Worm (Caenorhabditis elegans) whole organism, early embryonic: ENCODE data around the gene ceh-27.

Experiments
- F13C5.2 ChIP-seq: sonication (generic microtip); optimal IDR thresholded peaks from 2 replicates; lab custom pipeline; 2017; ENCODE audit warnings: mild to moderate bottlenecking, missing genetic modification characterization, inconsistent platforms, missing compliant biosample characterization
- ama-1 ChIP-seq: fragments of 150-350 bp; optimal IDR thresholded peaks from 2 replicates; lab custom pipeline; 2014
- ceh-13 ChIP-seq: fragments of 200-800 bp; sonication (Bioruptor generic); optimal IDR thresholded peaks from 2 replicates; lab custom pipeline; 2018; ENCODE audit warnings: mild to moderate bottlenecking, missing genetic modification characterization, missing compliant biosample characterization
- flt-1 ChIP-seq: fragments of 200-800 bp; sonication (Bioruptor generic); IDR thresholded peaks from 2 replicates; pipeline ENCODE4 v1.3.6; 2022; ENCODE audit warnings: missing genetic modification characterization, missing compliant biosample characterization
- hmg-4 ChIP-seq: fragments of 200-800 bp; sonication (Bioruptor generic); optimal IDR thresholded peaks from 2 replicates; lab custom pipeline; 2018; ENCODE audit warnings: mild to moderate bottlenecking, missing genetic modification characterization, missing compliant biosample characterization
- scrt-1 ChIP-seq: fragments of 200-800 bp; sonication (Bioruptor generic); IDR thresholded peaks from 2 replicates; pipeline ENCODE4 v1.3.6; 2022; ENCODE audit warnings: missing genetic modification characterization, missing compliant biosample characterization
- sea-1 ChIP-seq: fragments of 200-800 bp; sonication (Bioruptor generic); conservative IDR thresholded peaks from 2 replicates; pipeline ENCODE4 v1.3.6; 2022; ENCODE audit warnings: missing genetic modification characterization, missing compliant biosample characterization
- tra-4 ChIP-seq: sonication (generic microtip); optimal IDR thresholded peaks from 2 replicates; lab custom pipeline; 2017; ENCODE audit warnings: missing genetic modification characterization, missing compliant biosample characterization

- no peak for TF ChIP-seq F13C5.2 (tag; lab: Kevin White, UChicago)
- TF ChIP-seq tra-4 (tag; lab: Kevin White, UChicago): no peak
- no peak for TF ChIP-seq ama-1
- no peak for TF ChIP-seq flt-1 (GFP tag; lab: Robert Waterston, UW)
- TF ChIP-seq scrt-1 (GFP tag; lab: Robert Waterston, UW): no peak
- TF ChIP-seq ceh-13 (GFP tag; lab: Kevin White, UChicago): no peak
- TF ChIP-seq sea-1 (GFP tag; lab: Robert Waterston, UW): no peak
- no peak for TF ChIP-seq hmg-4 (GFP tag; lab: Kevin White, UChicago)
Measured at ce11 chrV:11616813-11617212, 48.1 kb downstream of the ceh-27 start.
